Worm (Caenorhabditis elegans): ENCODE results near the gene F35E12.9.

DNA sequence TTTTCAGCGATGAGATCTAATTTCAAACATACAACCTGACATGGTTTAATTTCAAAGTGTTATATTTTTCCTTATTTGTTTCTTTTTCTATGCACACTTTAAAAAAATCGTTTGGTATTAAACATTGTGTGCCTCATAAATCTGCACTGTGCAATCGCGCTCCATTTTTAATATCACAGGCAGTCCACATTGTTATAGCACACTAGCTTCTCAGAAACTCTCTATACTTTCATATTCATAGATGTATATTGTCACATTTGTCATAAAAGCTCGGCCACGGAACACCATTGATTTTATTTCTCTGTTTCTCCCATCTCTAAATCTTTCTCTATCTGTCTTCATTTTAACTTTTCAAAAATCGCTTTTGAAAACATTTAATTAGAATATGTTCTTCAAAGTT is 12.4 kb upstream of the F35E12.9 start:
- TF ChIP-seq ceh-28 (tag; optimal IDR thresholded peaks at IDR 0.05) = no peak
- no peak for TF ChIP-seq aly-2 (tag; optimal IDR thresholded peaks at IDR 0.05)
- TF ChIP-seq nhr-11 (tag; optimal IDR thresholded peaks at IDR 0.05) = no peak
- TF ChIP-seq nhr-25 (tag; optimal IDR thresholded peaks at IDR 0.05) = no peak
- TF ChIP-seq lin-39 (tag; optimal IDR thresholded peaks at IDR 0.05) = peak; percentile 34
- peak; percentile 56 for TF ChIP-seq snpc-4 (tag; optimal IDR thresholded peaks at IDR 0.05)
- no peak for TF ChIP-seq nhr-28 (tag; optimal IDR thresholded peaks at IDR 0.05)
